Worm (Caenorhabditis elegans) whole organism, midembryonic: Measurements from ENCODE around the gene natb-1.
A peak's percentile ranks its signal among the peaks of the same experiment; 100 is the strongest.

Source experiments
- T22C8.4 ChIP-seq: fragments of 200-800 bp; sonication (Bioruptor generic); IDR thresholded peaks from 2 replicates; pipeline ENCODE4 v1.3.6; 2022; ENCODE audit warnings: missing genetic modification characterization, missing compliant biosample characterization
- cog-1 ChIP-seq: sonication (generic microtip); optimal IDR thresholded peaks from 2 replicates; lab custom pipeline; 2016; ENCODE audit warnings: missing genetic modification characterization, missing compliant biosample characterization
- flt-1 ChIP-seq: fragments of 200-800 bp; sonication (Bioruptor generic); IDR thresholded peaks from 2 replicates; pipeline ENCODE4 v1.3.6; 2022; ENCODE audit warnings: missing genetic modification characterization, missing compliant biosample characterization
- klf-2 ChIP-seq: fragments of 200-800 bp; sonication (Bioruptor generic); conservative IDR thresholded peaks from 2 replicates; pipeline ENCODE4 v1.3.6; 2022; ENCODE audit warnings: missing genetic modification reagents, missing genetic modification characterization, missing compliant biosample characterization
- med-1 ChIP-seq: sonication (generic microtip); optimal IDR thresholded peaks from 2 replicates; lab custom pipeline; 2017; ENCODE audit warnings: missing genetic modification characterization, mild to moderate bottlenecking, missing compliant biosample characterization, antibody characterized with exemption, missing genetic modification reagents; ENCODE audit not compliant: insufficient read depth
- ref-1 ChIP-seq: fragments of 200-800 bp; sonication (Bioruptor generic); conservative IDR thresholded peaks from 2 replicates; pipeline ENCODE4 v1.3.6; 2022; ENCODE audit warnings: missing genetic modification reagents, missing genetic modification characterization, missing compliant biosample characterization
- tab-1 ChIP-seq: fragments of 200-800 bp; sonication (Bioruptor generic); IDR thresholded peaks from 2 replicates; pipeline ENCODE4 v1.3.6; 2022; ENCODE audit warnings: missing genetic modification characterization, missing compliant biosample characterization
- ztf-23 ChIP-seq: fragments of 200-800 bp; sonication (Bioruptor generic); IDR thresholded peaks from 2 replicates; pipeline ENCODE4 v1.3.6; 2022; ENCODE audit warnings: missing genetic modification reagents, missing genetic modification characterization, missing compliant biosample characterization
- ztf-29 ChIP-seq: fragments of 200-800 bp; sonication (Bioruptor generic); IDR thresholded peaks from 2 replicates; pipeline ENCODE4 v1.3.6; 2022; ENCODE audit warnings: missing genetic modification reagents, missing genetic modification characterization, missing compliant biosample characterization

Gene natb-1

ce11 chrV:7983381-7984052 lies at the start of gene natb-1, which contains the start of gene abhd-12:
natb-1 (minus strand) TSS chrV:7983431.
abhd-12 (plus strand) TSS chrV:7983879.
- TF ChIP-seq cog-1 (tag; lab: Kevin White, UChicago): no peak
- 0 out of 2 replicates have a peak, but pooled peaks have one; percentile 52 for TF ChIP-seq flt-1 (GFP tag; lab: Robert Waterston, UW)
- TF ChIP-seq ref-1 (GFP tag; lab: Robert Waterston, UW): no peak
- TF ChIP-seq ztf-29 (GFP tag; lab: Robert Waterston, UW): no peak
- no peak for TF ChIP-seq klf-2 (GFP tag; lab: Robert Waterston, UW)
- TF ChIP-seq med-1: no peak
- TF ChIP-seq ztf-23 (GFP tag; lab: Robert Waterston, UW): no peak

- TF ChIP-seq tab-1 (GFP tag; lab: Robert Waterston, UW) (no peak), med-1 (no peak), ztf-23 (GFP tag; lab: Robert Waterston, UW) (no peak), cog-1 (tag; lab: Kevin White, UChicago) (no peak), ztf-29 (GFP tag; lab: Robert Waterston, UW) (no peak), T22C8.4 (GFP tag; lab: Robert Waterston, UW) (no peak), ref-1 (GFP tag; lab: Robert Waterston, UW) (no peak), klf-2 (GFP tag; lab: Robert Waterston, UW) (no peak), flt-1 (GFP tag; lab: Robert Waterston, UW) (no peak)
Measured at ce11 chrV:8031121-8031520, 47.9 kb upstream of the natb-1 start, which contains the start of gene vars-1. vars-1 (plus strand) TSS chrV:8031411.

- TF ChIP-seq med-1 (no peak), T22C8.4 (GFP tag; lab: Robert Waterston, UW) (no peak), ztf-23 (GFP tag; lab: Robert Waterston, UW) (no peak), flt-1 (GFP tag; lab: Robert Waterston, UW) (no peak), ref-1 (GFP tag; lab: Robert Waterston, UW) (no peak), cog-1 (tag; lab: Kevin White, UChicago) (no peak), tab-1 (GFP tag; lab: Robert Waterston, UW) (no peak), klf-2 (GFP tag; lab: Robert Waterston, UW) (no peak), ztf-29 (GFP tag; lab: Robert Waterston, UW) (no peak)
Measured at ce11 chrV:8028825-8029489, 45.7 kb upstream of the natb-1 start, which contains the start of gene oma-2. oma-2 (plus strand) TSS chrV:8029439.

ce11 chrV:8027429-8028142 lies 44.4 kb upstream of the natb-1 start:
- no peak for TF ChIP-seq flt-1 (GFP tag; lab: Robert Waterston, UW)
- TF ChIP-seq ztf-29 (GFP tag; lab: Robert Waterston, UW): no peak
- no peak for TF ChIP-seq T22C8.4 (GFP tag; lab: Robert Waterston, UW)
- TF ChIP-seq klf-2 (GFP tag; lab: Robert Waterston, UW): no peak
- TF ChIP-seq ref-1 (GFP tag; lab: Robert Waterston, UW): no peak
- no peak for TF ChIP-seq cog-1 (tag; lab: Kevin White, UChicago)
- no peak for TF ChIP-seq med-1
- no peak for TF ChIP-seq ztf-23 (GFP tag; lab: Robert Waterston, UW)
- no peak for TF ChIP-seq tab-1 (GFP tag; lab: Robert Waterston, UW)

ce11 chrV:8026343-8026742 lies 43.1 kb upstream of the natb-1 start, which contains the start of gene F43H9.4:
F43H9.4 (plus strand) TSS chrV:8026708.
- TF ChIP-seq flt-1 (GFP tag; lab: Robert Waterston, UW) (no peak), tab-1 (GFP tag; lab: Robert Waterston, UW) (no peak), cog-1 (tag; lab: Kevin White, UChicago) (no peak), klf-2 (GFP tag; lab: Robert Waterston, UW) (no peak), ztf-23 (GFP tag; lab: Robert Waterston, UW) (no peak), ref-1 (GFP tag; lab: Robert Waterston, UW) (no peak), T22C8.4 (GFP tag; lab: Robert Waterston, UW) (no peak), ztf-29 (GFP tag; lab: Robert Waterston, UW) (no peak), med-1 (no peak)

ce11 chrV:8025259-8025658 lies 42.0 kb upstream of the natb-1 start:
- no peak for TF ChIP-seq cog-1 (tag; lab: Kevin White, UChicago)
- no peak for TF ChIP-seq ref-1 (GFP tag; lab: Robert Waterston, UW)
- TF ChIP-seq ztf-23 (GFP tag; lab: Robert Waterston, UW): no peak
- TF ChIP-seq T22C8.4 (GFP tag; lab: Robert Waterston, UW): no peak
- no peak for TF ChIP-seq tab-1 (GFP tag; lab: Robert Waterston, UW)
- no peak for TF ChIP-seq med-1
- TF ChIP-seq klf-2 (GFP tag; lab: Robert Waterston, UW): no peak
- TF ChIP-seq flt-1 (GFP tag; lab: Robert Waterston, UW): no peak
- no peak for TF ChIP-seq ztf-29 (GFP tag; lab: Robert Waterston, UW)

- TF ChIP-seq med-1: no peak
- TF ChIP-seq T22C8.4 (GFP tag; lab: Robert Waterston, UW): no peak
- TF ChIP-seq tab-1 (GFP tag; lab: Robert Waterston, UW): no peak
- TF ChIP-seq flt-1 (GFP tag; lab: Robert Waterston, UW): no peak
- TF ChIP-seq ref-1 (GFP tag; lab: Robert Waterston, UW): no peak
- TF ChIP-seq ztf-29 (GFP tag; lab: Robert Waterston, UW): no peak
- TF ChIP-seq klf-2 (GFP tag; lab: Robert Waterston, UW): no peak
- TF ChIP-seq cog-1 (tag; lab: Kevin White, UChicago): no peak
- no peak for TF ChIP-seq ztf-23 (GFP tag; lab: Robert Waterston, UW)
Measured at ce11 chrV:8024752-8025151, 41.5 kb upstream of the natb-1 start, which contains the start of gene F43H9.3. F43H9.3 (minus strand) TSS chrV:8024940.

- TF ChIP-seq med-1 (no peak), T22C8.4 (GFP tag; lab: Robert Waterston, UW) (no peak), ztf-29 (GFP tag; lab: Robert Waterston, UW) (no peak), flt-1 (GFP tag; lab: Robert Waterston, UW) (no peak), cog-1 (tag; lab: Kevin White, UChicago) (no peak), ref-1 (GFP tag; lab: Robert Waterston, UW) (no peak), tab-1 (GFP tag; lab: Robert Waterston, UW) (no peak), ztf-23 (GFP tag; lab: Robert Waterston, UW) (no peak), klf-2 (GFP tag; lab: Robert Waterston, UW) (no peak)
Measured at ce11 chrV:8022040-8022439, 38.8 kb upstream of the natb-1 start, which contains the start of gene ech-3. ech-3 (plus strand) TSS chrV:8022217.
